Fruit fly (Drosophila melanogaster) whole organism, embryonic: ENCODE results near the gene PpV.

ENCODE experiments used
- Aef1 ChIP-seq: fragments of 200-800 bp; sonication (Bioruptor generic); IDR thresholded peaks from 3 replicates; pipeline ENCODE4 v1.3.6; 2022; ENCODE audit warnings: missing biosample characterization, missing genetic modification characterization
- B-H2 ChIP-seq: fragments of 200-800 bp; sonication (Bioruptor generic); optimal IDR thresholded peaks from 2 replicates; lab custom pipeline; 2018; ENCODE audit warnings: missing biosample characterization, mild to moderate bottlenecking, missing genetic modification characterization
- Bteb2 ChIP-seq: fragments of 200-800 bp; sonication (Bioruptor generic); optimal IDR thresholded peaks from 2 replicates; lab custom pipeline; 2016; ENCODE audit warnings: missing biosample characterization, missing genetic modification characterization
- CG10654 ChIP-seq: fragments of 200-800 bp; sonication (Bioruptor generic); optimal IDR thresholded peaks from 2 replicates; lab custom pipeline; 2016; ENCODE audit warnings: missing biosample characterization, missing genetic modification characterization
- CG10979 ChIP-seq: fragments of 200-800 bp; sonication (Bioruptor generic); optimal IDR thresholded peaks from 2 replicates; lab custom pipeline; 2018; ENCODE audit warnings: missing biosample characterization, mild to moderate bottlenecking, missing genetic modification characterization, moderate library complexity
- CG14014 ChIP-seq: fragments of 200-800 bp; sonication (Bioruptor generic); IDR thresholded peaks from 2 replicates; pipeline ENCODE4 v1.3.6; 2022; ENCODE audit warnings: missing biosample characterization, missing genetic modification characterization
- CG14965 ChIP-seq: fragments of 200-800 bp; sonication (Bioruptor generic); optimal IDR thresholded peaks from 2 replicates; lab custom pipeline; 2016; ENCODE audit warnings: missing biosample characterization, missing genetic modification characterization, borderline replicate concordance
- CG15269 ChIP-seq: fragments of 200-800 bp; sonication (Bioruptor generic); optimal IDR thresholded peaks from 2 replicates; lab custom pipeline; 2018; ENCODE audit warnings: missing biosample characterization, mild to moderate bottlenecking, missing genetic modification characterization, moderate library complexity
- CG1647 ChIP-seq: fragments of 200-800 bp; sonication (Bioruptor generic); optimal IDR thresholded peaks from 3 replicates; lab custom pipeline; 2016; ENCODE audit warnings: missing biosample characterization, missing genetic modification characterization
- CG16815 ChIP-seq: fragments of 200-800 bp; sonication (Bioruptor generic); optimal IDR thresholded peaks from 3 replicates; lab custom pipeline; 2017; ENCODE audit warnings: missing biosample characterization, mild to moderate bottlenecking, missing genetic modification characterization
- CG17568 ChIP-seq: fragments of 200-800 bp; sonication (Bioruptor generic); optimal IDR thresholded peaks from 2 replicates; lab custom pipeline; 2018; ENCODE audit warnings: missing biosample characterization, mild to moderate bottlenecking, missing genetic modification characterization, moderate library complexity
- CG31441 ChIP-seq: fragments of 200-800 bp; sonication (Bioruptor generic); IDR thresholded peaks from 2 replicates; pipeline ENCODE4 v1.3.6; 2022; ENCODE audit warnings: missing biosample characterization, missing genetic modification characterization
- CG4328 ChIP-seq: fragments of 200-800 bp; sonication (Bioruptor generic); optimal IDR thresholded peaks from 3 replicates; lab custom pipeline; 2017; ENCODE audit warnings: missing biosample characterization, missing genetic modification reagents, missing genetic modification characterization
- CG7556 ChIP-seq: fragments of 200-800 bp; sonication (Bioruptor generic); optimal IDR thresholded peaks from 2 replicates; lab custom pipeline; 2017; ENCODE audit warnings: missing biosample characterization, mild to moderate bottlenecking, missing genetic modification characterization
- CG7745 ChIP-seq: fragments of 200-800 bp; sonication (Bioruptor generic); optimal IDR thresholded peaks from 2 replicates; lab custom pipeline; 2018; ENCODE audit warnings: missing biosample characterization, mild to moderate bottlenecking, missing genetic modification characterization, moderate library complexity
- CG7963 ChIP-seq: fragments of 200-800 bp; sonication (Bioruptor generic); IDR thresholded peaks from 3 replicates; pipeline ENCODE4 v1.3.6; 2022; ENCODE audit warnings: missing biosample characterization, missing genetic modification characterization; ENCODE audit not compliant: partially characterized antibody
- CG7987 ChIP-seq: fragments of 200-800 bp; sonication (Bioruptor generic); optimal IDR thresholded peaks from 2 replicates; lab custom pipeline; 2018; ENCODE audit warnings: missing biosample characterization, mild to moderate bottlenecking, missing genetic modification characterization, moderate library complexity
- CG9932 ChIP-seq: fragments of 200-800 bp; sonication (Bioruptor generic); IDR thresholded peaks from 2 replicates; pipeline ENCODE4 v1.3.6; 2022; ENCODE audit warnings: missing biosample characterization, missing genetic modification characterization
- CoRest ChIP-seq: fragments of 200-800 bp; sonication (Bioruptor generic); optimal IDR thresholded peaks from 3 replicates; lab custom pipeline; 2018; ENCODE audit warnings: missing biosample characterization, mild to moderate bottlenecking, missing genetic modification characterization, moderate library complexity
- Dek ChIP-seq: fragments of 200-800 bp; sonication (Bioruptor generic); optimal IDR thresholded peaks from 3 replicates; lab custom pipeline; 2019; ENCODE audit warnings: missing biosample characterization, mild to moderate bottlenecking, missing genetic modification characterization, moderate library complexity
- Dref ChIP-seq: fragments of 200-800 bp; sonication (Bioruptor generic); IDR thresholded peaks from 2 replicates; pipeline ENCODE4 v1.3.6; 2022; ENCODE audit warnings: missing biosample characterization, missing genetic modification characterization
- Gsc ChIP-seq: fragments of 200-800 bp; sonication (Bioruptor generic); IDR thresholded peaks from 2 replicates; pipeline ENCODE4 v1.3.6; 2022; ENCODE audit warnings: missing biosample characterization, missing genetic modification characterization
- HLHmδ ChIP-seq: fragments of 200-800 bp; sonication (Bioruptor generic); optimal IDR thresholded peaks from 2 replicates; lab custom pipeline; 2018; ENCODE audit warnings: missing biosample characterization, mild to moderate bottlenecking, missing genetic modification characterization, moderate library complexity
- Hand ChIP-seq: fragments of 200-800 bp; sonication (Bioruptor generic); optimal IDR thresholded peaks from 2 replicates; lab custom pipeline; 2017; ENCODE audit warnings: mild to moderate bottlenecking, missing biosample characterization, missing genetic modification reagents, missing genetic modification characterization
- Mes4 ChIP-seq: fragments of 200-800 bp; sonication (Bioruptor generic); optimal IDR thresholded peaks from 2 replicates; lab custom pipeline; 2016; ENCODE audit warnings: missing biosample characterization, missing genetic modification characterization
- NC2β ChIP-seq: fragments of 200-800 bp; sonication (Bioruptor generic); optimal IDR thresholded peaks from 2 replicates; lab custom pipeline; 2016; ENCODE audit warnings: missing biosample characterization, missing genetic modification characterization
- Ravus ChIP-seq: fragments of 200-800 bp; sonication (Bioruptor generic); IDR thresholded peaks from 2 replicates; pipeline ENCODE4 v1.3.6; 2022; ENCODE audit warnings: missing biosample characterization, missing genetic modification characterization
- ara ChIP-seq: fragments of 200-800 bp; sonication (Bioruptor generic); IDR thresholded peaks from 2 replicates; pipeline ENCODE4 v1.3.6; 2022; ENCODE audit warnings: missing biosample characterization, missing genetic modification characterization
- ash1 ChIP-seq: fragments of 200-800 bp; sonication (Bioruptor generic); optimal IDR thresholded peaks from 2 replicates; lab custom pipeline; 2018; ENCODE audit warnings: missing biosample characterization, mild to moderate bottlenecking, missing genetic modification characterization
- bab2 ChIP-seq: fragments of 200-800 bp; sonication (Bioruptor generic); optimal IDR thresholded peaks from 2 replicates; lab custom pipeline; 2016; ENCODE audit warnings: missing biosample characterization, missing genetic modification characterization
- bcd ChIP-seq: fragments of 200-800 bp; sonication (Bioruptor generic); optimal IDR thresholded peaks from 2 replicates; lab custom pipeline; 2017; ENCODE audit warnings: missing biosample characterization, mild to moderate bottlenecking, missing genetic modification characterization
- bowl ChIP-seq: fragments of 200-800 bp; sonication (Bioruptor generic); IDR thresholded peaks from 2 replicates; pipeline ENCODE4 v1.3.6; 2022; ENCODE audit warnings: missing biosample characterization, missing genetic modification characterization
- cad ChIP-seq: fragments of >200 bp; optimal IDR thresholded peaks from 2 replicates; lab custom pipeline; 2017; ENCODE audit warnings: missing biosample characterization, missing genetic modification characterization
- dysf ChIP-seq: fragments of 200-800 bp; sonication (Bioruptor generic); IDR thresholded peaks from 3 replicates; pipeline ENCODE4 v1.3.6; 2022; ENCODE audit warnings: missing biosample characterization, missing genetic modification characterization
- emc ChIP-seq: fragments of 200-800 bp; sonication (Bioruptor generic); optimal IDR thresholded peaks from 2 replicates; lab custom pipeline; 2016; ENCODE audit warnings: missing biosample characterization, missing genetic modification characterization
- fd96Cb ChIP-seq: fragments of 200-800 bp; sonication (Bioruptor generic); optimal IDR thresholded peaks from 2 replicates; lab custom pipeline; 2018; ENCODE audit warnings: missing biosample characterization, mild to moderate bottlenecking, missing genetic modification characterization, moderate library complexity
- gce ChIP-seq: fragments of 200-800 bp; sonication (Bioruptor generic); IDR thresholded peaks from 3 replicates; pipeline ENCODE4 v1.3.6; 2022; ENCODE audit warnings: missing biosample characterization, missing genetic modification characterization
- kah ChIP-seq: fragments of 200-800 bp; sonication (Bioruptor generic); optimal IDR thresholded peaks from 2 replicates; lab custom pipeline; 2018; ENCODE audit warnings: missing biosample characterization, mild to moderate bottlenecking, missing genetic modification characterization
- lbe ChIP-seq: fragments of 200-800 bp; sonication (Bioruptor generic); optimal IDR thresholded peaks from 2 replicates; lab custom pipeline; 2016; ENCODE audit warnings: missing biosample characterization, mild to moderate bottlenecking, missing genetic modification characterization
- luna ChIP-seq: fragments of 200-800 bp; sonication (Bioruptor generic); optimal IDR thresholded peaks from 2 replicates; lab custom pipeline; 2016; ENCODE audit warnings: missing biosample characterization, missing genetic modification characterization
- maf-S ChIP-seq: fragments of 200-800 bp; sonication (Bioruptor generic); optimal IDR thresholded peaks from 2 replicates; lab custom pipeline; 2016; ENCODE audit warnings: missing biosample characterization, missing genetic modification characterization
- mirr ChIP-seq: fragments of 200-800 bp; sonication (Bioruptor generic); optimal IDR thresholded peaks from 3 replicates; lab custom pipeline; 2018; ENCODE audit warnings: missing biosample characterization, mild to moderate bottlenecking, missing genetic modification characterization
- nmo ChIP-seq: fragments of 200-800 bp; sonication (Bioruptor generic); optimal IDR thresholded peaks from 2 replicates; lab custom pipeline; 2018; ENCODE audit warnings: missing biosample characterization, mild to moderate bottlenecking, missing genetic modification characterization, moderate library complexity
- odd ChIP-seq: fragments of 200-800 bp; sonication (Bioruptor generic); optimal IDR thresholded peaks from 2 replicates; lab custom pipeline; 2017; ENCODE audit warnings: missing biosample characterization, mild to moderate bottlenecking, missing genetic modification characterization
- pho ChIP-seq: fragments of 200-800 bp; sonication (Bioruptor generic); optimal IDR thresholded peaks from 2 replicates; lab custom pipeline; 2016; ENCODE audit warnings: missing biosample characterization, missing genetic modification characterization
- tin ChIP-seq: fragments of 200-800 bp; sonication (Bioruptor generic); optimal IDR thresholded peaks from 3 replicates; lab custom pipeline; 2016; ENCODE audit warnings: missing biosample characterization, missing genetic modification characterization
- twi ChIP-seq: fragments of 200-800 bp; optimal IDR thresholded peaks from 2 replicates; lab custom pipeline; 2019; ENCODE audit warnings: missing biosample characterization, mild to moderate bottlenecking, missing genetic modification characterization, moderate library complexity
- vnd ChIP-seq: fragments of 200-800 bp; sonication (Bioruptor generic); IDR thresholded peaks from 3 replicates; pipeline ENCODE4 v1.3.6; 2022; ENCODE audit warnings: missing biosample characterization, missing genetic modification characterization; ENCODE audit not compliant: partially characterized antibody
- vvl ChIP-seq: fragments of 200-800 bp; sonication (Bioruptor generic); IDR thresholded peaks from 2 replicates; pipeline ENCODE4 v1.3.6; 2022; ENCODE audit warnings: missing biosample characterization, missing genetic modification characterization
- zen ChIP-seq: fragments of 200-800 bp; sonication (Bioruptor generic); optimal IDR thresholded peaks from 3 replicates; lab custom pipeline; 2018; ENCODE audit warnings: missing biosample characterization, mild to moderate bottlenecking, missing genetic modification characterization, moderate library complexity
- zfh1 ChIP-seq: fragments of 200-800 bp; sonication (Bioruptor generic); IDR thresholded peaks from 3 replicates; pipeline ENCODE4 v1.3.6; 2022; ENCODE audit warnings: missing biosample characterization, missing genetic modification characterization

The PpV gene

DNA sequence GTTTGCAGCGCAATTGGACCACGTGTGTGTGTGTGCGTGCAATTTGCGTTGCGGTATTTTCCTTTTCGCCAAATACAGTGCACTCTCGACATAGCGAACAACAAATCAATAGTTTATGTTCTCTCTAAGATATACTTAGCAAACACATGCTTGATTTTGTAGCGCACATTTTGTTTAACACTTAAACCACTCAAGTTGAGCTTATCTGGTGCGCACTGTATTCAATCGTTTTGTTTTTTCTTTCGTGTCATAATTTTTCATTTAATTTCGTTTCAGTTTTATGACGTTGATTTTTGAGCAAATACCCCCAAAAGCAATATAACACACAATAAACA lies 6.4 kb downstream of the PpV start:
- no peak for TF ChIP-seq cad (GFP tag; lab: Kevin White, UChicago)
- TF ChIP-seq CG10979 (tag; lab: Kevin White, UChicago) = peak; percentile 56
- peak; percentile 77 for TF ChIP-seq Ravus
- peak; percentile 79 for TF ChIP-seq CG1647 (GFP tag; lab: Kevin White, UChicago)
- TF ChIP-seq CG7987 (GFP tag; lab: Kevin White, UChicago) = peak; percentile 40
- no peak for TF ChIP-seq CG7963 (GFP tag; lab: Robert Waterston, UW)
- 0 out of 2 replicates have a peak, but pooled peaks have one; percentile 28 for TF ChIP-seq Dref (GFP tag; lab: Robert Waterston, UW)
- TF ChIP-seq CG14014 (GFP tag; lab: Robert Waterston, UW) = peak; percentile 92
- peak; percentile 90 for TF ChIP-seq dysf (GFP tag; lab: Robert Waterston, UW)
- TF ChIP-seq twi = peak; percentile 41
- TF ChIP-seq CG31441 = peak; percentile 55
- peak; percentile 88 for TF ChIP-seq Dek (tag; lab: Kevin White, UChicago)
- peak; percentile 83 for TF ChIP-seq Hand (GFP tag; lab: Kevin White, UChicago)
- peak; percentile 87 for TF ChIP-seq bab2 (GFP tag; lab: Kevin White, UChicago)
- peak; percentile 92 for TF ChIP-seq CG15269
- no peak for TF ChIP-seq CG7745
- TF ChIP-seq ara (GFP tag; lab: Robert Waterston, UW) = peak; percentile 73
- peak; percentile 76 for TF ChIP-seq CG10654 (GFP tag; lab: Kevin White, UChicago)
- TF ChIP-seq bcd (GFP tag; lab: Kevin White, UChicago) = peak; percentile 85
- peak; percentile 45 for TF ChIP-seq NC2β (GFP tag; lab: Kevin White, UChicago)
- peak; percentile 95 for TF ChIP-seq vvl (GFP tag; lab: Robert Waterston, UW)
- peak; percentile 70 for TF ChIP-seq odd
- TF ChIP-seq CG9932 = peak; percentile 95
- peak; percentile 79 for TF ChIP-seq CG7556
- TF ChIP-seq vnd (GFP tag; lab: Robert Waterston, UW) = no peak
- peak; percentile 91 for TF ChIP-seq lbe (GFP tag; lab: Kevin White, UChicago)
- peak; percentile 71 for TF ChIP-seq CG16815
- peak; percentile 92 for TF ChIP-seq Aef1 (GFP tag; lab: Robert Waterston, UW)
- peak; percentile 77 for TF ChIP-seq bowl
- peak; percentile 63 for TF ChIP-seq CG17568 (GFP tag; lab: Kevin White, UChicago)
- no peak for TF ChIP-seq HLHmδ
- peak; percentile 84 for TF ChIP-seq Bteb2 (GFP tag; lab: Kevin White, UChicago)
- peak; percentile 83 for TF ChIP-seq CoRest
- peak; percentile 87 for TF ChIP-seq pho (GFP tag; lab: Kevin White, UChicago)
- peak; percentile 91 for TF ChIP-seq mirr (GFP tag; lab: Kevin White, UChicago)
- peak; percentile 48 for TF ChIP-seq emc
- TF ChIP-seq zfh1 (GFP tag; lab: Robert Waterston, UW) = peak; percentile 89
- peak; percentile 71 for TF ChIP-seq zen (tag; lab: Kevin White, UChicago)
- no peak for TF ChIP-seq Gsc (GFP tag; lab: Robert Waterston, UW)
- TF ChIP-seq gce (GFP tag; lab: Robert Waterston, UW) = peak; percentile 74; the same call in 1 of the 3 replicates
- TF ChIP-seq tin (GFP tag; lab: Kevin White, UChicago) = peak; percentile 81
- peak; percentile 54 for TF ChIP-seq kah (GFP tag; lab: Kevin White, UChicago)
- peak; percentile 80 for TF ChIP-seq nmo (GFP tag; lab: Kevin White, UChicago)
- peak; percentile 87 for TF ChIP-seq maf-S (GFP tag; lab: Kevin White, UChicago)
- TF ChIP-seq CG14965 (GFP tag; lab: Kevin White, UChicago) = no peak
- TF ChIP-seq B-H2 (GFP tag; lab: Kevin White, UChicago) = peak; percentile 93
- peak; percentile 67 for TF ChIP-seq luna (GFP tag; lab: Kevin White, UChicago)
- TF ChIP-seq Mes4 = peak; percentile 68
- peak; percentile 72 for TF ChIP-seq CG4328 (GFP tag; lab: Kevin White, UChicago)
- peak; percentile 76 for TF ChIP-seq fd96Cb (tag; lab: Kevin White, UChicago)
- TF ChIP-seq ash1 (GFP tag; lab: Kevin White, UChicago) = peak; percentile 69
